Fruit fly (Drosophila melanogaster) whole organism, embryonic: ENCODE results near the gene Tps1.

Experiments
- CG10209 ChIP-seq: fragments of 200-800 bp; sonication (Bioruptor generic); optimal IDR thresholded peaks from 3 replicates; lab custom pipeline; 2017; ENCODE audit warnings: missing biosample characterization, mild to moderate bottlenecking, missing genetic modification characterization, missing genetic modification reagents
- CG10267 ChIP-seq: fragments of 200-800 bp; sonication (Bioruptor generic); optimal IDR thresholded peaks from 2 replicates; lab custom pipeline; 2018; ENCODE audit warnings: missing biosample characterization, mild to moderate bottlenecking, missing genetic modification characterization, moderate library complexity
- CG10543 ChIP-seq: fragments of 200-800 bp; sonication (Bioruptor generic); optimal IDR thresholded peaks from 3 replicates; lab custom pipeline; 2017; ENCODE audit warnings: missing biosample characterization, mild to moderate bottlenecking, missing genetic modification characterization, moderate library complexity
- CG12071 ChIP-seq: fragments of 200-800 bp; sonication (Bioruptor generic); optimal IDR thresholded peaks from 3 replicates; lab custom pipeline; 2018; ENCODE audit warnings: missing biosample characterization, mild to moderate bottlenecking, missing genetic modification characterization
- CG16815 ChIP-seq: fragments of 200-800 bp; sonication (Bioruptor generic); optimal IDR thresholded peaks from 3 replicates; lab custom pipeline; 2017; ENCODE audit warnings: missing biosample characterization, mild to moderate bottlenecking, missing genetic modification characterization
- CG18599 ChIP-seq: fragments of 200-800 bp; sonication (Bioruptor generic); optimal IDR thresholded peaks from 3 replicates; lab custom pipeline; 2017; ENCODE audit warnings: missing biosample characterization, missing genetic modification characterization, mild to moderate bottlenecking, moderate library complexity, missing genetic modification reagents
- CG18764 ChIP-seq: fragments of 200-800 bp; sonication (Bioruptor generic); optimal IDR thresholded peaks from 3 replicates; lab custom pipeline; 2016; ENCODE audit warnings: missing biosample characterization, missing genetic modification characterization
- CG31388 ChIP-seq: fragments of 200-800 bp; sonication (Bioruptor generic); optimal IDR thresholded peaks from 2 replicates; lab custom pipeline; 2016; ENCODE audit warnings: missing biosample characterization, missing genetic modification characterization
- CG3407 ChIP-seq: fragments of 200-800 bp; sonication (Bioruptor generic); optimal IDR thresholded peaks from 2 replicates; lab custom pipeline; 2018; ENCODE audit warnings: missing biosample characterization, mild to moderate bottlenecking, missing genetic modification characterization
- CG34224 ChIP-seq: fragments of 200-800 bp; sonication (Bioruptor generic); IDR thresholded peaks from 3 replicates; pipeline ENCODE4 v1.3.6; 2022; ENCODE audit warnings: missing biosample characterization, missing genetic modification characterization; ENCODE audit not compliant: partially characterized antibody
- CG4707 ChIP-seq: fragments of 200-800 bp; sonication (Bioruptor generic); optimal IDR thresholded peaks from 2 replicates; lab custom pipeline; 2018; ENCODE audit warnings: missing biosample characterization, mild to moderate bottlenecking, missing genetic modification characterization, moderate library complexity
- CG5953 ChIP-seq: fragments of 200-800 bp; sonication (Bioruptor generic); IDR thresholded peaks from 2 replicates; pipeline ENCODE4 v1.3.6; 2022; ENCODE audit warnings: missing biosample characterization, missing genetic modification characterization
- CG6765 ChIP-seq: fragments of 200-800 bp; sonication (Bioruptor generic); optimal IDR thresholded peaks from 3 replicates; lab custom pipeline; 2017; ENCODE audit warnings: missing biosample characterization, mild to moderate bottlenecking, missing genetic modification characterization
- CG7928 ChIP-seq: fragments of 200-800 bp; sonication (Bioruptor generic); optimal IDR thresholded peaks from 2 replicates; lab custom pipeline; 2017; ENCODE audit warnings: missing biosample characterization, mild to moderate bottlenecking, missing genetic modification characterization
- CG7987 ChIP-seq: fragments of 200-800 bp; sonication (Bioruptor generic); optimal IDR thresholded peaks from 2 replicates; lab custom pipeline; 2018; ENCODE audit warnings: missing biosample characterization, mild to moderate bottlenecking, missing genetic modification characterization, moderate library complexity
- CG8290 ChIP-seq, 3 experiments: fragments of 200-800 bp; sonication (Bioruptor generic); optimal IDR thresholded peaks; 2 replicates each; lab custom pipeline; 2016 to 2019; ENCODE audit warnings: missing biosample characterization in 3 of 3, missing genetic modification characterization in 3 of 3, mild to moderate bottlenecking in 2 of 3, moderate library complexity in 1 of 3
- Camta ChIP-seq: fragments of 200-800 bp; sonication (Bioruptor generic); optimal IDR thresholded peaks from 2 replicates; lab custom pipeline; 2016; ENCODE audit warnings: missing biosample characterization, missing genetic modification characterization
- Dbx ChIP-seq: fragments of 200-800 bp; sonication (Bioruptor generic); IDR thresholded peaks from 3 replicates; pipeline ENCODE4 v1.3.6; 2022; ENCODE audit warnings: missing biosample characterization, missing genetic modification characterization
- Dip3 ChIP-seq: fragments of 200-800 bp; sonication (Bioruptor generic); optimal IDR thresholded peaks from 3 replicates; lab custom pipeline; 2016; ENCODE audit warnings: missing biosample characterization, missing genetic modification characterization
- E2f2 ChIP-seq: fragments of 200-800 bp; sonication (Bioruptor generic); IDR thresholded peaks from 2 replicates; pipeline ENCODE4 v1.3.6; 2022; ENCODE audit warnings: missing biosample characterization, missing genetic modification characterization
- Hand ChIP-seq: fragments of 200-800 bp; sonication (Bioruptor generic); optimal IDR thresholded peaks from 2 replicates; lab custom pipeline; 2017; ENCODE audit warnings: mild to moderate bottlenecking, missing biosample characterization, missing genetic modification reagents, missing genetic modification characterization
- Hr3 ChIP-seq: fragments of 200-800 bp; sonication (Bioruptor generic); optimal IDR thresholded peaks from 3 replicates; lab custom pipeline; 2016; ENCODE audit warnings: missing biosample characterization, missing genetic modification characterization
- Hr39 ChIP-seq: fragments of >200 bp; optimal IDR thresholded peaks from 2 replicates; lab custom pipeline; 2017
- MTF-1 ChIP-seq: fragments of 200-800 bp; sonication (Bioruptor generic); optimal IDR thresholded peaks from 2 replicates; lab custom pipeline; 2018; ENCODE audit warnings: missing biosample characterization, mild to moderate bottlenecking, missing genetic modification characterization, borderline replicate concordance
- NC2α ChIP-seq: fragments of 200-800 bp; sonication (Bioruptor generic); optimal IDR thresholded peaks from 2 replicates; lab custom pipeline; 2016; ENCODE audit warnings: missing biosample characterization, missing genetic modification characterization
- NC2β ChIP-seq: fragments of 200-800 bp; sonication (Bioruptor generic); optimal IDR thresholded peaks from 2 replicates; lab custom pipeline; 2016; ENCODE audit warnings: missing biosample characterization, missing genetic modification characterization
- Xbp1 ChIP-seq: fragments of 200-800 bp; sonication (Bioruptor generic); optimal IDR thresholded peaks from 3 replicates; lab custom pipeline; 2016; ENCODE audit warnings: missing biosample characterization, mild to moderate bottlenecking, missing genetic modification characterization
- YL-1 ChIP-seq: fragments of 200-800 bp; sonication (Bioruptor generic); optimal IDR thresholded peaks from 3 replicates; lab custom pipeline; 2017; ENCODE audit warnings: missing biosample characterization, mild to moderate bottlenecking, missing genetic modification characterization
- abd-A ChIP-seq: fragments of 200-800 bp; sonication (Bioruptor generic); optimal IDR thresholded peaks from 3 replicates; lab custom pipeline; 2019; ENCODE audit warnings: missing biosample characterization, mild to moderate bottlenecking, missing genetic modification characterization, moderate library complexity
- chn ChIP-seq: fragments of 200-800 bp; sonication (Bioruptor generic); optimal IDR thresholded peaks from 2 replicates; lab custom pipeline; 2016; ENCODE audit warnings: missing biosample characterization, missing genetic modification characterization
- en ChIP-seq: fragments of 200-800 bp; sonication (Bioruptor generic); optimal IDR thresholded peaks from 2 replicates; lab custom pipeline; 2016; ENCODE audit warnings: missing biosample characterization, missing genetic modification characterization
- eve ChIP-seq, 2 experiments: fragments of >200 bp; optimal IDR thresholded peaks; 2 replicates each; lab custom pipeline; 2017; ENCODE audit warnings: missing biosample characterization in 2 of 2, missing genetic modification characterization in 2 of 2
- fd102C ChIP-seq: fragments of 200-800 bp; sonication (Bioruptor generic); optimal IDR thresholded peaks from 2 replicates; lab custom pipeline; 2018; ENCODE audit warnings: missing biosample characterization, mild to moderate bottlenecking, missing genetic modification characterization, moderate library complexity
- fd96Cb ChIP-seq: fragments of 200-800 bp; sonication (Bioruptor generic); optimal IDR thresholded peaks from 2 replicates; lab custom pipeline; 2018; ENCODE audit warnings: missing biosample characterization, mild to moderate bottlenecking, missing genetic modification characterization, moderate library complexity
- gcm ChIP-seq: fragments of 200-800 bp; sonication (Bioruptor generic); optimal IDR thresholded peaks from 2 replicates; lab custom pipeline; 2019; ENCODE audit warnings: missing biosample characterization, mild to moderate bottlenecking, missing genetic modification characterization, moderate library complexity
- gsb ChIP-seq: fragments of 200-800 bp; sonication (Bioruptor generic); IDR thresholded peaks from 2 replicates; pipeline ENCODE4 v1.3.6; 2022; ENCODE audit warnings: missing biosample characterization, missing genetic modification characterization
- kni ChIP-seq: fragments of 200-800 bp; sonication (Bioruptor generic); optimal IDR thresholded peaks from 3 replicates; lab custom pipeline; 2017; ENCODE audit warnings: mild to moderate bottlenecking, missing biosample characterization, missing genetic modification reagents, missing genetic modification characterization
- lilli ChIP-seq: fragments of 200-800 bp; sonication (Bioruptor generic); optimal IDR thresholded peaks from 3 replicates; lab custom pipeline; 2016; ENCODE audit warnings: missing biosample characterization, missing genetic modification characterization
- luna ChIP-seq: fragments of 200-800 bp; sonication (Bioruptor generic); optimal IDR thresholded peaks from 2 replicates; lab custom pipeline; 2016; ENCODE audit warnings: missing biosample characterization, missing genetic modification characterization
- mam ChIP-seq: fragments of 200-800 bp; sonication (Bioruptor generic); optimal IDR thresholded peaks from 3 replicates; lab custom pipeline; 2016; ENCODE audit warnings: missing biosample characterization, missing genetic modification characterization
- nau ChIP-seq: fragments of 200-800 bp; sonication (Bioruptor generic); optimal IDR thresholded peaks from 3 replicates; lab custom pipeline; 2017; ENCODE audit warnings: missing biosample characterization, mild to moderate bottlenecking, missing genetic modification characterization, missing genetic modification reagents
- ranshi ChIP-seq: fragments of 200-800 bp; sonication (Bioruptor generic); IDR thresholded peaks from 2 replicates; pipeline ENCODE4 v1.3.6; 2022; ENCODE audit warnings: missing biosample characterization, missing genetic modification characterization
- sd ChIP-seq: fragments of 200-800 bp; sonication (Bioruptor generic); optimal IDR thresholded peaks from 3 replicates; lab custom pipeline; 2018; ENCODE audit warnings: missing biosample characterization, mild to moderate bottlenecking, missing genetic modification characterization, moderate library complexity
- slp2 ChIP-seq: fragments of 200-800 bp; sonication (Bioruptor generic); optimal IDR thresholded peaks from 2 replicates; lab custom pipeline; 2016; ENCODE audit warnings: missing biosample characterization, missing genetic modification characterization
- so ChIP-seq: fragments of 200-800 bp; sonication (Bioruptor generic); IDR thresholded peaks from 3 replicates; pipeline ENCODE4 v1.3.6; 2022; ENCODE audit warnings: missing biosample characterization, missing genetic modification characterization
- sr ChIP-seq: fragments of 200-800 bp; sonication (Bioruptor generic); IDR thresholded peaks from 3 replicates; pipeline ENCODE4 v1.3.6; 2022; ENCODE audit warnings: missing biosample characterization, missing genetic modification characterization
- tin ChIP-seq: fragments of 200-800 bp; sonication (Bioruptor generic); optimal IDR thresholded peaks from 3 replicates; lab custom pipeline; 2016; ENCODE audit warnings: missing biosample characterization, missing genetic modification characterization
- trem ChIP-seq: fragments of 200-800 bp; optimal IDR thresholded peaks from 3 replicates; lab custom pipeline; 2019; ENCODE audit warnings: missing biosample characterization, mild to moderate bottlenecking, missing genetic modification characterization, moderate library complexity
- tx ChIP-seq: fragments of 200-800 bp; sonication (Bioruptor generic); optimal IDR thresholded peaks from 2 replicates; lab custom pipeline; 2016; ENCODE audit warnings: missing biosample characterization, missing genetic modification characterization

Tps1 gene

DNA sequence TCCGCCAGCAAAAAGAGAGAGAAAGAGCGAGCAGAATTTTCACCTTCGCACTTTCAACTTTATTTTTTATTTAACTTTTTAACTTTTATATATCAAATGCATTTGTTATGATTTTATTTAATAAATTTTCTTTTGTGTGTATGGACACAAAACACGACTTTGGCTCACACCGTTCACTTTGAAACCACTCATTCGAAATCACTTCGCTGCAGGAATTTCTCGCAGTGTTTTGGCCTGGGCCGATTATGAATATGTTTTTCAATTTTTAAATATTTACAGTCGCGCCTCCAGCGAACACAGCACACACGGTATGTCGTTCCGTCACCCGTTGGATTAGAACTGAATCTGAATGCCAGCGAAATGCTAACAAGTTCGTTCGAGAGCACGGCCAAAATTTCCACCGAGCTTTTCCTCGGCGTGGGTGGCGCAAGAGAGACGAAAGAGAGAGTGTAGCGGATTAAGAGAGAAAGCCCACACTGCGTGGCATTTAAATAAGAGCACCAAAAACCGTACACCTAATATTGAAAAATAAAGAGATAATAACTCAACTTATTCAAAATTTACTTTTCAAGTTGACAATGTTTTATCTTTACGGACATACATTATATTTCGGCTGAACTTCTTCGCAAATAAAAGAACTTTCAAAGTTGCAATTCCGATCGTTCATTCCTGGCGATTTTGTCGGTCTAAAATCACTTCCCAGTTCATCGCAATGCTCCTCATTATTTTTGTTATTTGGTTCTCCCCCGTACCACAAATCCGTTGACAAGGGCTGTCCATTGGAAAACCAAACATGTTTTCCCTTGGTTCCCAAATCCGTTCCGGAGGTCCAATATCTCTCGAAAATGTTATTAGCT is 53.0 kb downstream of the Tps1 start, which contains the start of gene CG15431 (continued):
- TF ChIP-seq luna (GFP tag; lab: Kevin White, UChicago) (no peak), trem (tag; lab: Kevin White, UChicago) (no peak), Xbp1 (GFP tag; lab: Kevin White, UChicago) (peak; percentile 65), fd102C (no peak), lilli (GFP tag; lab: Kevin White, UChicago) (peak; percentile 69), Dbx (GFP tag; lab: Robert Waterston, UW) (peak; percentile 77; the same call in 2 of the 3 replicates), slp2 (GFP tag; lab: Kevin White, UChicago) (peak; percentile 13), CG10209 (GFP tag; lab: Kevin White, UChicago) (peak; percentile 50), eve (GFP tag; optimal IDR thresholded peaks at IDR 0.05; lab: Kevin White, UChicago) (no peak), E2f2 (GFP tag; lab: Robert Waterston, UW) (peak; percentile 48), CG7928 (GFP tag; lab: Kevin White, UChicago) (no peak), ranshi (GFP tag; lab: Robert Waterston, UW) (no peak; the same call in 1 of the 2 replicates), CG18764 (GFP tag; lab: Kevin White, UChicago) (peak; percentile 17), CG34224 (no peak), CG8290 (GFP tag; optimal IDR thresholded peaks at IDR 0.05; lab: Kevin White, UChicago) (no peak), CG8290 (tag; optimal IDR thresholded peaks at IDR 0.05; lab: Kevin White, UChicago) (no peak), en (GFP tag; lab: Kevin White, UChicago) (no peak), Hr39 (lab: Kevin White, UChicago) (no peak), mam (peak; percentile 44), abd-A (tag; lab: Kevin White, UChicago) (peak; percentile 81), CG7987 (GFP tag; lab: Kevin White, UChicago) (no peak), Camta (GFP tag; lab: Kevin White, UChicago) (no peak), NC2α (GFP tag; lab: Kevin White, UChicago) (no peak), fd96Cb (tag; lab: Kevin White, UChicago) (peak; percentile 25), CG5953 (GFP tag; lab: Robert Waterston, UW) (no peak), Hand (GFP tag; lab: Kevin White, UChicago) (peak; percentile 19), sd (tag; lab: Kevin White, UChicago) (peak; percentile 67), CG16815 (GFP tag; lab: Kevin White, UChicago) (no peak), Hr3 (GFP tag; lab: Kevin White, UChicago) (peak; percentile 16), CG4707 (GFP tag; lab: Kevin White, UChicago) (no peak), kni (GFP tag; lab: Kevin White, UChicago) (no peak), CG3407 (no peak), gcm (no peak), nau (GFP tag; lab: Kevin White, UChicago) (peak; percentile 55), CG31388 (GFP tag; lab: Kevin White, UChicago) (no peak), Dip3 (no peak), CG6765 (no peak), tx (GFP tag; lab: Kevin White, UChicago) (no peak), CG12071 (peak; percentile 43), CG10267 (tag; lab: Kevin White, UChicago) (peak; percentile 37), NC2β (GFP tag; lab: Kevin White, UChicago) (no peak), CG10543 (GFP tag; lab: Kevin White, UChicago) (no peak), tin (GFP tag; lab: Kevin White, UChicago) (peak; percentile 37), gsb (peak; percentile 29; the same call in 1 of the 2 replicates), sr (peak; percentile 94), MTF-1 (GFP tag; lab: Kevin White, UChicago) (no peak), so (GFP tag; lab: Robert Waterston, UW) (0 out of 3 replicates have a peak, but pooled peaks have one; percentile 22), YL-1 (GFP tag; lab: Kevin White, UChicago) (no peak), CG18599 (GFP tag; lab: Kevin White, UChicago) (peak; percentile 85), chn (peak; percentile 14)
